Worm (Caenorhabditis elegans) whole organism, young adult: ENCODE results near the gene hira-1.

Source experiments
- F10E7.11 ChIP-seq: sonication (generic microtip); optimal IDR thresholded peaks from 2 replicates; lab custom pipeline; 2017; ENCODE audit warnings: mild to moderate bottlenecking, missing genetic modification characterization, moderate library complexity, missing compliant biosample characterization
- F22D6.2 ChIP-seq: sonication (generic microtip); optimal IDR thresholded peaks from 2 replicates; lab custom pipeline; 2016; ENCODE audit warnings: mild to moderate bottlenecking, missing genetic modification characterization, missing compliant biosample characterization
- F33H1.4 ChIP-seq: fragments of 200-800 bp; sonication (Bioruptor generic); IDR thresholded peaks from 2 replicates; pipeline ENCODE4 v1.3.6; 2022; ENCODE audit warnings: missing genetic modification reagents, missing genetic modification characterization, missing compliant biosample characterization
- F39B2.1 ChIP-seq: fragments of 200-800 bp; sonication (Bioruptor generic); IDR thresholded peaks from 2 replicates; pipeline ENCODE4 v1.3.6; 2022; ENCODE audit warnings: missing genetic modification reagents, missing genetic modification characterization, missing compliant biosample characterization
- F55B11.4 ChIP-seq: sonication (generic microtip); optimal IDR thresholded peaks from 2 replicates; lab custom pipeline; 2016; ENCODE audit warnings: missing compliant biosample characterization, missing genetic modification characterization, borderline replicate concordance; ENCODE audit not compliant: insufficient read depth
- F57C9.4 ChIP-seq: sonication (generic microtip); optimal IDR thresholded peaks from 2 replicates; lab custom pipeline; 2017; ENCODE audit warnings: mild to moderate bottlenecking, missing genetic modification characterization, missing compliant biosample characterization
- K11D2.4 ChIP-seq: fragments of 200-800 bp; sonication (Bioruptor generic); IDR thresholded peaks from 2 replicates; pipeline ENCODE4 v1.3.6; 2022; ENCODE audit warnings: missing genetic modification reagents, missing genetic modification characterization, missing compliant biosample characterization
- T26A5.8 ChIP-seq: sonication (generic microtip); optimal IDR thresholded peaks from 2 replicates; lab custom pipeline; 2016; ENCODE audit warnings: missing genetic modification characterization, missing compliant biosample characterization
- Y53G8AR.9 ChIP-seq: fragments of 200-800 bp; sonication (Bioruptor generic); conservative IDR thresholded peaks from 2 replicates; pipeline ENCODE4 v1.3.6; 2022; ENCODE audit warnings: missing genetic modification reagents, missing genetic modification characterization, missing compliant biosample characterization
- Y67H2A.10 ChIP-seq: fragments of 200-800 bp; sonication (Bioruptor generic); conservative IDR thresholded peaks from 2 replicates; pipeline ENCODE4 v1.3.6; 2022; ENCODE audit warnings: missing genetic modification reagents, missing genetic modification characterization, missing compliant biosample characterization
- Y79H2A.3 ChIP-seq: fragments of 200-800 bp; sonication (Bioruptor generic); conservative IDR thresholded peaks from 2 replicates; pipeline ENCODE4 v1.3.6; 2022; ENCODE audit warnings: missing genetic modification reagents, missing genetic modification characterization, missing compliant biosample characterization
- akir-1 ChIP-seq: fragments of 200-800 bp; sonication (Bioruptor generic); optimal IDR thresholded peaks from 2 replicates; lab custom pipeline; 2018; ENCODE audit warnings: mild to moderate bottlenecking, missing genetic modification characterization, moderate library complexity, missing compliant biosample characterization
- ama-1 ChIP-seq, 3 experiments: fragments of 150-350 bp in 1 of 3; sonication (generic microtip) in 2 of 3; optimal IDR thresholded peaks; 2 replicates each; lab custom pipeline; 2014 to 2018; ENCODE audit warnings: missing biosample characterization in 2 of 3, missing genetic modification characterization in 2 of 3, missing genetic modification reagents in 2 of 3
- aptf-2 ChIP-seq: fragments of 200-800 bp; sonication (Bioruptor generic); conservative IDR thresholded peaks from 2 replicates; pipeline ENCODE4 v1.3.6; 2022; ENCODE audit warnings: missing genetic modification reagents, missing genetic modification characterization, missing compliant biosample characterization
- aptf-3 ChIP-seq: fragments of 200-800 bp; sonication (Bioruptor generic); IDR thresholded peaks from 2 replicates; pipeline ENCODE4 v1.3.6; 2022; ENCODE audit warnings: missing genetic modification characterization, missing compliant biosample characterization
- attf-5 ChIP-seq: fragments of 200-800 bp; sonication (Bioruptor generic); optimal IDR thresholded peaks from 2 replicates; lab custom pipeline; 2018; ENCODE audit warnings: mild to moderate bottlenecking, missing genetic modification characterization, missing compliant biosample characterization
- cebp-2 ChIP-seq: fragments of 200-800 bp; sonication (Bioruptor generic); IDR thresholded peaks from 2 replicates; pipeline ENCODE4 v1.3.6; 2022; ENCODE audit warnings: missing genetic modification characterization, missing compliant biosample characterization
- ceh-27 ChIP-seq: fragments of 200-800 bp; sonication (Bioruptor generic); optimal IDR thresholded peaks from 2 replicates; lab custom pipeline; 2018; ENCODE audit warnings: mild to moderate bottlenecking, missing genetic modification characterization, moderate library complexity, missing compliant biosample characterization
- ceh-58 ChIP-seq: fragments of 200-800 bp; sonication (Bioruptor generic); IDR thresholded peaks from 2 replicates; pipeline ENCODE4 v1.3.6; 2022; ENCODE audit warnings: missing genetic modification characterization, missing compliant biosample characterization
- ceh-91 ChIP-seq: fragments of 200-800 bp; sonication (Bioruptor generic); IDR thresholded peaks from 2 replicates; pipeline ENCODE4 v1.3.6; 2022; ENCODE audit warnings: missing genetic modification reagents, missing genetic modification characterization, missing compliant biosample characterization
- dpff-1 ChIP-seq: sonication (generic microtip); optimal IDR thresholded peaks from 2 replicates; lab custom pipeline; 2017; ENCODE audit warnings: mild to moderate bottlenecking, missing genetic modification characterization, missing compliant biosample characterization
- egl-44 ChIP-seq: fragments of 200-800 bp; sonication (Bioruptor generic); IDR thresholded peaks from 2 replicates; pipeline ENCODE4 v1.3.6; 2022; ENCODE audit warnings: missing genetic modification reagents, missing genetic modification characterization, missing compliant biosample characterization
- gei-17 ChIP-seq: fragments of 200-800 bp; sonication (Bioruptor generic); optimal IDR thresholded peaks from 2 replicates; lab custom pipeline; 2018; ENCODE audit warnings: mild to moderate bottlenecking, missing genetic modification characterization, missing compliant biosample characterization
- hlh-12 ChIP-seq: sonication (generic microtip); optimal IDR thresholded peaks from 2 replicates; lab custom pipeline; 2016; ENCODE audit warnings: missing genetic modification characterization, missing compliant biosample characterization
- hlh-26 ChIP-seq: fragments of 200-800 bp; sonication (Bioruptor generic); conservative IDR thresholded peaks from 2 replicates; pipeline ENCODE4 v1.3.6; 2022; ENCODE audit warnings: missing genetic modification reagents, missing genetic modification characterization, missing compliant biosample characterization
- hmg-1.2 ChIP-seq: fragments of 200-800 bp; sonication (Bioruptor generic); IDR thresholded peaks from 2 replicates; pipeline ENCODE4 v1.3.6; 2022; ENCODE audit warnings: missing genetic modification reagents, missing genetic modification characterization, missing compliant biosample characterization
- let-526 ChIP-seq: fragments of 200-800 bp; sonication (Bioruptor generic); IDR thresholded peaks from 2 replicates; pipeline ENCODE4 v1.3.6; 2022; ENCODE audit warnings: missing genetic modification reagents, missing genetic modification characterization, missing compliant biosample characterization
- lin-35 ChIP-seq, 3 experiments: fragments of 150-350 bp in 2 of 3; sonication (generic microtip) in 1 of 3; optimal IDR thresholded peaks; 2 replicates each; lab custom pipeline; 2014 to 2018; ENCODE audit warnings: missing biosample characterization in 3 of 3, missing genetic modification characterization in 3 of 3, missing genetic modification reagents in 3 of 3
- lin-40 ChIP-seq: sonication (generic microtip); optimal IDR thresholded peaks from 2 replicates; lab custom pipeline; 2016; ENCODE audit warnings: missing genetic modification characterization, mild to moderate bottlenecking, missing compliant biosample characterization, missing genotype, missing genetic modification reagents
- lin-54 ChIP-seq: fragments of 200-800 bp; sonication (Bioruptor generic); optimal IDR thresholded peaks from 2 replicates; lab custom pipeline; 2018; ENCODE audit warnings: mild to moderate bottlenecking, missing genetic modification characterization, missing compliant biosample characterization
- madf-10 ChIP-seq: sonication (generic microtip); optimal IDR thresholded peaks from 2 replicates; lab custom pipeline; 2016; ENCODE audit warnings: mild to moderate bottlenecking, missing genetic modification characterization, missing compliant biosample characterization
- madf-3 ChIP-seq: fragments of 200-800 bp; sonication (Bioruptor generic); IDR thresholded peaks from 2 replicates; pipeline ENCODE4 v1.3.6; 2022; ENCODE audit warnings: missing genetic modification reagents, missing genetic modification characterization, missing compliant biosample characterization
- madf-6 ChIP-seq: fragments of 200-800 bp; sonication (Bioruptor generic); IDR thresholded peaks from 2 replicates; pipeline ENCODE4 v1.3.6; 2022; ENCODE audit warnings: missing genetic modification reagents, missing genetic modification characterization, missing compliant biosample characterization
- mcd-1 ChIP-seq: fragments of 200-800 bp; sonication (Bioruptor generic); IDR thresholded peaks from 2 replicates; pipeline ENCODE4 v1.3.6; 2022; ENCODE audit warnings: missing genetic modification reagents, missing genetic modification characterization, missing compliant biosample characterization
- rec-8 ChIP-seq, 2 experiments: sonication (generic microtip); optimal IDR thresholded peaks; 2 replicates each; lab custom pipeline; 2016; ENCODE audit warnings: mild to moderate bottlenecking in 2 of 2, missing genetic modification characterization in 2 of 2, missing genetic modification reagents in 2 of 2, missing genotype in 2 of 2, missing biosample characterization in 1 of 2, missing compliant biosample characterization in 1 of 2, moderate library complexity in 1 of 2
- sea-2 ChIP-seq: fragments of 200-800 bp; sonication (Bioruptor generic); IDR thresholded peaks from 2 replicates; pipeline ENCODE4 v1.3.6; 2022; ENCODE audit warnings: missing genetic modification characterization, missing compliant biosample characterization
- snpc-1.1 ChIP-seq: sonication (generic microtip); optimal IDR thresholded peaks from 2 replicates; lab custom pipeline; 2017; ENCODE audit warnings: missing genetic modification characterization, mild to moderate bottlenecking, missing compliant biosample characterization, antibody characterized with exemption, moderate library complexity, missing genotype, missing genetic modification reagents; ENCODE audit not compliant: insufficient read depth
- snpc-3.4 ChIP-seq: sonication (generic microtip); optimal IDR thresholded peaks from 2 replicates; lab custom pipeline; 2017; ENCODE audit warnings: missing genetic modification characterization, mild to moderate bottlenecking, missing compliant biosample characterization, antibody characterized with exemption, moderate library complexity, missing genotype, missing genetic modification reagents
- somi-1 ChIP-seq: fragments of 200-800 bp; sonication (Bioruptor generic); optimal IDR thresholded peaks from 2 replicates; lab custom pipeline; 2018; ENCODE audit warnings: mild to moderate bottlenecking, missing genetic modification characterization, missing compliant biosample characterization
- tlf-1 ChIP-seq: fragments of 200-800 bp; sonication (Bioruptor generic); optimal IDR thresholded peaks from 2 replicates; lab custom pipeline; 2018; ENCODE audit warnings: mild to moderate bottlenecking, missing genetic modification characterization, missing compliant biosample characterization
- xnd-1 ChIP-seq: sonication (generic microtip); optimal IDR thresholded peaks from 2 replicates; lab custom pipeline; 2016; ENCODE audit warnings: missing genotype, missing genetic modification reagents, missing genetic modification characterization, missing compliant biosample characterization
- ztf-25 ChIP-seq: fragments of 200-800 bp; sonication (Bioruptor generic); IDR thresholded peaks from 2 replicates; pipeline ENCODE4 v1.3.6; 2022; ENCODE audit warnings: missing genetic modification reagents, missing genetic modification characterization, missing compliant biosample characterization

Gene hira-1

ce11 chrIII:5230415-5230814 is 39.5 kb downstream of the hira-1 start, which contains the start of gene prmt-5 (continued):
- peak; percentile 96 for TF ChIP-seq F57C9.4 (tag; lab: Kevin White, UChicago)
- peak; percentile 64; the same call in 1 of the 2 replicates for TF ChIP-seq F39B2.1 (GFP tag; lab: Robert Waterston, UW)
- TF ChIP-seq cebp-2: peak; percentile 72; the same call in 1 of the 2 replicates
- TF ChIP-seq F22D6.2: no peak
- peak; percentile 83 for TF ChIP-seq F10E7.11 (tag; lab: Kevin White, UChicago)
- peak; percentile 68 for TF ChIP-seq lin-54
- no peak for TF ChIP-seq hlh-26 (GFP tag; lab: Robert Waterston, UW)
- peak in 1 of 3 experiments; percentile 22 for TF ChIP-seq lin-35 (GFP tag; optimal IDR thresholded peaks at IDR 0.05; lab: Kevin White, UChicago)
- peak; percentile 85 for TF ChIP-seq Y53G8AR.9
- TF ChIP-seq Y79H2A.3 (GFP tag; lab: Robert Waterston, UW): 0 out of 2 replicates have a peak, but pooled peaks have one; percentile 34
- TF ChIP-seq ama-1 (optimal IDR thresholded peaks at IDR 0.05; lab: Kevin White, UChicago): peak; percentile 91
- peak; percentile 56 to 61 for TF ChIP-seq ama-1 (GFP tag; optimal IDR thresholded peaks at IDR 0.05; lab: Kevin White, UChicago)
- no peak for TF ChIP-seq aptf-3 (GFP tag; lab: Robert Waterston, UW)
- TF ChIP-seq let-526 (GFP tag; lab: Robert Waterston, UW): peak; percentile 78
- TF ChIP-seq hlh-12 (tag; lab: Kevin White, UChicago): no peak
- peak; percentile 43 for TF ChIP-seq xnd-1 (tag; lab: Kevin White, UChicago)
- no peak for TF ChIP-seq sea-2 (GFP tag; lab: Robert Waterston, UW)
- TF ChIP-seq ceh-58 (GFP tag; lab: Robert Waterston, UW): no peak
- TF ChIP-seq hmg-1.2 (GFP tag; lab: Robert Waterston, UW): peak; percentile 44; the same call in 1 of the 2 replicates
- TF ChIP-seq ceh-27 (GFP tag; lab: Kevin White, UChicago): peak; percentile 12
- peak; percentile 64 for TF ChIP-seq mcd-1 (GFP tag; lab: Robert Waterston, UW)
- TF ChIP-seq egl-44 (GFP tag; lab: Robert Waterston, UW): no peak
- TF ChIP-seq dpff-1 (tag; lab: Kevin White, UChicago): peak; percentile 95
- no peak for TF ChIP-seq rec-8 (tag; optimal IDR thresholded peaks at IDR 0.05; lab: Kevin White, UChicago)
- TF ChIP-seq attf-5: no peak
- TF ChIP-seq aptf-2 (GFP tag; lab: Robert Waterston, UW): no peak
- TF ChIP-seq somi-1 (GFP tag; lab: Kevin White, UChicago): peak; percentile 20
- TF ChIP-seq snpc-3.4: peak; percentile 62
- TF ChIP-seq T26A5.8: peak; percentile 36
- no peak for TF ChIP-seq ceh-91 (GFP tag; lab: Robert Waterston, UW)
- peak; percentile 27; the same call in 1 of the 2 replicates for TF ChIP-seq F33H1.4 (GFP tag; lab: Robert Waterston, UW)
- TF ChIP-seq lin-40 (tag; lab: Kevin White, UChicago): peak; percentile 53
- peak; percentile 89 for TF ChIP-seq tlf-1
- TF ChIP-seq Y67H2A.10 (GFP tag; lab: Robert Waterston, UW): no peak
- TF ChIP-seq ztf-25 (GFP tag; lab: Robert Waterston, UW): no peak
- no peak for TF ChIP-seq gei-17
- peak; percentile 29 for TF ChIP-seq snpc-1.1 (tag; lab: Kevin White, UChicago)
- no peak for TF ChIP-seq akir-1 (GFP tag; lab: Kevin White, UChicago)
- no peak for TF ChIP-seq K11D2.4
- no peak for TF ChIP-seq F55B11.4
- peak; percentile 48 for TF ChIP-seq madf-10 (tag; lab: Kevin White, UChicago)
- peak; percentile 84 for TF ChIP-seq madf-6 (GFP tag; lab: Robert Waterston, UW)
- TF ChIP-seq madf-3 (GFP tag; lab: Robert Waterston, UW): peak; percentile 80; the same call in 1 of the 2 replicates
